Fruit fly (Drosophila melanogaster) whole organism, prepupa: ENCODE results near the gene CG42780.

Source experiments
- CG10631 ChIP-seq: fragments of 200-800 bp; sonication (Bioruptor generic); optimal IDR thresholded peaks from 2 replicates; lab custom pipeline; 2016; ENCODE audit warnings: missing biosample characterization, missing genetic modification characterization
- CG10669 ChIP-seq: fragments of 200-800 bp; sonication (Bioruptor generic); optimal IDR thresholded peaks from 3 replicates; lab custom pipeline; 2018; ENCODE audit warnings: missing biosample characterization, mild to moderate bottlenecking, missing genetic modification characterization, moderate library complexity
- CG11294 ChIP-seq: fragments of 200-800 bp; sonication (Bioruptor generic); IDR thresholded peaks from 2 replicates; pipeline ENCODE4 v1.3.6; 2022; ENCODE audit warnings: missing biosample characterization, missing genetic modification characterization
- CG11762 ChIP-seq: fragments of 200-800 bp; sonication (Bioruptor generic); optimal IDR thresholded peaks from 3 replicates; lab custom pipeline; 2016; ENCODE audit warnings: missing biosample characterization, missing genetic modification characterization; ENCODE audit not compliant: insufficient read depth
- CG15336 ChIP-seq: fragments of 200-800 bp; sonication (Bioruptor generic); IDR thresholded peaks from 2 replicates; pipeline ENCODE4 v1.3.6; 2022; ENCODE audit warnings: missing biosample characterization, missing genetic modification characterization
- CG16779 ChIP-seq: fragments of 200-800 bp; sonication (Bioruptor generic); optimal IDR thresholded peaks from 3 replicates; lab custom pipeline; 2017; ENCODE audit warnings: missing biosample characterization, mild to moderate bottlenecking, missing genetic modification characterization
- CG31627 ChIP-seq: fragments of 200-800 bp; sonication (Bioruptor generic); optimal IDR thresholded peaks from 3 replicates; lab custom pipeline; 2016; ENCODE audit warnings: missing biosample characterization, missing genetic modification characterization
- CG34406 ChIP-seq: fragments of 200-800 bp; sonication (Bioruptor generic); optimal IDR thresholded peaks from 3 replicates; lab custom pipeline; 2016; ENCODE audit warnings: missing biosample characterization, missing genetic modification characterization
- CG3919 ChIP-seq: fragments of 200-800 bp; sonication (Bioruptor generic); optimal IDR thresholded peaks from 3 replicates; lab custom pipeline; 2016; ENCODE audit warnings: missing biosample characterization, missing genetic modification characterization
- CG4318 ChIP-seq: fragments of 200-800 bp; sonication (Bioruptor generic); optimal IDR thresholded peaks from 3 replicates; lab custom pipeline; 2017; ENCODE audit warnings: missing biosample characterization, mild to moderate bottlenecking, missing genetic modification characterization
- CG6163 ChIP-seq: fragments of 200-800 bp; sonication (Bioruptor generic); IDR thresholded peaks from 3 replicates; pipeline ENCODE4 v1.3.6; 2022; ENCODE audit warnings: missing biosample characterization, missing genetic modification characterization
- CG6276 ChIP-seq: fragments of 200-800 bp; sonication (Bioruptor generic); optimal IDR thresholded peaks from 2 replicates; lab custom pipeline; 2017; ENCODE audit warnings: missing biosample characterization, mild to moderate bottlenecking, missing genetic modification characterization
- CG6808 ChIP-seq: fragments of 200-800 bp; sonication (Bioruptor generic); optimal IDR thresholded peaks from 3 replicates; lab custom pipeline; 2017; ENCODE audit warnings: missing biosample characterization, missing genetic modification characterization, mild to moderate bottlenecking, moderate library complexity, missing genetic modification reagents
- CG6854 ChIP-seq: fragments of 200-800 bp; sonication (Bioruptor generic); optimal IDR thresholded peaks from 2 replicates; lab custom pipeline; 2017; ENCODE audit warnings: missing biosample characterization, mild to moderate bottlenecking, missing genetic modification characterization
- CG8319 ChIP-seq: fragments of 200-800 bp; sonication (Bioruptor generic); optimal IDR thresholded peaks from 3 replicates; lab custom pipeline; 2016; ENCODE audit warnings: missing biosample characterization, missing genetic modification characterization
- CG9139 ChIP-seq: fragments of 200-800 bp; sonication (Bioruptor generic); optimal IDR thresholded peaks from 3 replicates; lab custom pipeline; 2017; ENCODE audit warnings: missing biosample characterization, mild to moderate bottlenecking, missing genetic modification characterization
- Eip75B ChIP-seq: fragments of 200-800 bp; sonication (Bioruptor generic); optimal IDR thresholded peaks from 3 replicates; lab custom pipeline; 2016; ENCODE audit warnings: missing biosample characterization, missing genetic modification characterization
- Eip78C ChIP-seq: fragments of 200-800 bp; sonication (Bioruptor generic); peaks from one replicate; lab custom pipeline; 2016; ENCODE audit warnings: missing biosample characterization, missing genetic modification characterization
- Eip93F ChIP-seq: fragments of 200-800 bp; sonication (Bioruptor generic); optimal IDR thresholded peaks from 2 replicates; lab custom pipeline; 2016; ENCODE audit warnings: missing biosample characterization, mild to moderate bottlenecking, missing genetic modification characterization
- Ets21C ChIP-seq: fragments of 200-800 bp; sonication (Bioruptor generic); optimal IDR thresholded peaks from 3 replicates; lab custom pipeline; 2016; ENCODE audit warnings: missing biosample characterization, missing genetic modification characterization
- Ets96B ChIP-seq: fragments of 200-800 bp; optimal IDR thresholded peaks from 2 replicates; lab custom pipeline; 2019; ENCODE audit warnings: missing biosample characterization, mild to moderate bottlenecking, missing genetic modification characterization, moderate library complexity
- Lpt ChIP-seq: fragments of 200-800 bp; sonication (Bioruptor generic); optimal IDR thresholded peaks from 3 replicates; lab custom pipeline; 2016; ENCODE audit warnings: missing biosample characterization, missing genetic modification characterization
- Met ChIP-seq: fragments of 200-800 bp; sonication (Bioruptor generic); optimal IDR thresholded peaks from 3 replicates; lab custom pipeline; 2016; ENCODE audit warnings: missing biosample characterization, missing genetic modification characterization
- OdsH ChIP-seq: fragments of 200-800 bp; sonication (Bioruptor generic); optimal IDR thresholded peaks from 3 replicates; lab custom pipeline; 2016; ENCODE audit warnings: missing biosample characterization, missing genetic modification characterization
- Smox ChIP-seq: fragments of 200-800 bp; sonication (Bioruptor generic); optimal IDR thresholded peaks from 3 replicates; lab custom pipeline; 2016; ENCODE audit warnings: missing biosample characterization, missing genetic modification characterization
- Sox102F ChIP-seq: fragments of 200-800 bp; sonication (Bioruptor generic); optimal IDR thresholded peaks from 2 replicates; lab custom pipeline; 2016; ENCODE audit warnings: missing biosample characterization, mild to moderate bottlenecking, missing genetic modification characterization
- Sox14 ChIP-seq: fragments of 200-800 bp; sonication (Bioruptor generic); optimal IDR thresholded peaks from 3 replicates; lab custom pipeline; 2016; ENCODE audit warnings: missing biosample characterization, missing genetic modification characterization
- Sox15 ChIP-seq: fragments of 200-800 bp; sonication (Bioruptor generic); optimal IDR thresholded peaks from 3 replicates; lab custom pipeline; 2016; ENCODE audit warnings: missing biosample characterization, missing genetic modification characterization
- achi ChIP-seq: fragments of 200-800 bp; sonication (Bioruptor generic); optimal IDR thresholded peaks from 3 replicates; lab custom pipeline; 2016; ENCODE audit warnings: missing biosample characterization, missing genetic modification characterization
- cyc ChIP-seq: fragments of 200-800 bp; sonication (Bioruptor generic); optimal IDR thresholded peaks from 3 replicates; lab custom pipeline; 2016; ENCODE audit warnings: missing biosample characterization, missing genetic modification characterization
- dac ChIP-seq: fragments of 200-800 bp; sonication (Bioruptor generic); optimal IDR thresholded peaks from 2 replicates; lab custom pipeline; 2017; ENCODE audit warnings: missing biosample characterization, mild to moderate bottlenecking, missing genetic modification characterization
- dsx ChIP-seq: fragments of 200-800 bp; optimal IDR thresholded peaks from 3 replicates; lab custom pipeline; 2019; ENCODE audit warnings: missing biosample characterization, mild to moderate bottlenecking, missing genetic modification characterization, moderate library complexity; ENCODE audit not compliant: poor library complexity, severe bottlenecking
- eg ChIP-seq: fragments of 200-800 bp; sonication (Bioruptor generic); IDR thresholded peaks from 3 replicates; pipeline ENCODE4 v1.3.6; 2022; ENCODE audit warnings: missing biosample characterization, missing genetic modification characterization
- esn ChIP-seq: fragments of 200-800 bp; sonication (Bioruptor generic); optimal IDR thresholded peaks from 2 replicates; lab custom pipeline; 2016; ENCODE audit warnings: missing biosample characterization, mild to moderate bottlenecking, missing genetic modification characterization, moderate library complexity
- fd59A ChIP-seq: fragments of 200-800 bp; sonication (Bioruptor generic); optimal IDR thresholded peaks from 2 replicates; lab custom pipeline; 2017; ENCODE audit warnings: missing biosample characterization, mild to moderate bottlenecking, missing genetic modification characterization, missing genetic modification reagents
- fkh ChIP-seq: fragments of 200-800 bp; sonication (Bioruptor generic); optimal IDR thresholded peaks from 3 replicates; lab custom pipeline; 2017; ENCODE audit warnings: missing biosample characterization, mild to moderate bottlenecking, missing genetic modification characterization, moderate library complexity
- lz ChIP-seq: fragments of 200-800 bp; sonication (Bioruptor generic); optimal IDR thresholded peaks from 3 replicates; lab custom pipeline; 2016; ENCODE audit warnings: missing biosample characterization, missing genetic modification characterization
- pdm3 ChIP-seq: fragments of 200-800 bp; sonication (Bioruptor generic); optimal IDR thresholded peaks from 3 replicates; lab custom pipeline; 2016; ENCODE audit warnings: missing biosample characterization, missing genetic modification characterization
- salr ChIP-seq, 2 experiments: fragments of 200-800 bp; sonication (Bioruptor generic); optimal IDR thresholded peaks; 3 replicates each; lab custom pipeline; 2016 to 2018; ENCODE audit warnings: missing biosample characterization in 2 of 2, missing genetic modification characterization in 2 of 2, mild to moderate bottlenecking in 1 of 2
- spab ChIP-seq: fragments of 200-800 bp; sonication (Bioruptor generic); optimal IDR thresholded peaks from 2 replicates; lab custom pipeline; 2017; ENCODE audit warnings: missing biosample characterization, mild to moderate bottlenecking, missing genetic modification characterization, missing genetic modification reagents
- svp ChIP-seq: fragments of 200-800 bp; sonication (Bioruptor generic); peaks from one replicate; lab custom pipeline; 2016; ENCODE audit warnings: missing biosample characterization, missing genetic modification characterization
- topi ChIP-seq: fragments of 200-800 bp; sonication (Bioruptor generic); optimal IDR thresholded peaks from 3 replicates; lab custom pipeline; 2016; ENCODE audit warnings: missing biosample characterization, missing genetic modification characterization

Gene CG42780

dm6 chrX:7338538-7338937 is 6.5 kb upstream of the CG42780 start (continued):
- TF ChIP-seq CG31627 (GFP tag; lab: Kevin White, UChicago): peak; percentile 32
- TF ChIP-seq Met (GFP tag; lab: Kevin White, UChicago): peak; percentile 34
- peak; percentile 4 for TF ChIP-seq Ets21C (GFP tag; lab: Kevin White, UChicago)
- TF ChIP-seq OdsH: peak; percentile 24
- TF ChIP-seq spab (GFP tag; lab: Kevin White, UChicago): no peak
- TF ChIP-seq Eip93F: no peak
- peak; percentile 88 for TF ChIP-seq Eip78C (GFP tag; lab: Kevin White, UChicago)
- no peak for TF ChIP-seq fd59A
- no peak for TF ChIP-seq Eip75B (GFP tag; lab: Kevin White, UChicago)
- TF ChIP-seq svp (GFP tag; lab: Kevin White, UChicago): peak; percentile 54
- TF ChIP-seq Smox (GFP tag; lab: Kevin White, UChicago): peak; percentile 28
- TF ChIP-seq CG4318 (GFP tag; lab: Kevin White, UChicago): peak; percentile 57
- no peak for TF ChIP-seq eg (GFP tag; lab: Robert Waterston, UW)
- peak; percentile 8 for TF ChIP-seq CG10631 (GFP tag; lab: Kevin White, UChicago)
- peak; percentile 46 for TF ChIP-seq topi
- peak; percentile 27 for TF ChIP-seq CG3919 (GFP tag; lab: Kevin White, UChicago)
- TF ChIP-seq Sox14 (GFP tag; lab: Kevin White, UChicago): peak; percentile 25
- no peak for TF ChIP-seq CG16779 (tag; lab: Kevin White, UChicago)
- no peak for TF ChIP-seq dac
- TF ChIP-seq CG8319 (GFP tag; lab: Kevin White, UChicago): no peak
- TF ChIP-seq pdm3 (GFP tag; lab: Kevin White, UChicago): peak; percentile 42

- TF ChIP-seq CG6163 (GFP tag; lab: Robert Waterston, UW) (0 out of 3 replicates have a peak, but pooled peaks have one; percentile 41), CG6854 (GFP tag; lab: Kevin White, UChicago) (no peak), CG10669 (GFP tag; lab: Kevin White, UChicago) (peak; percentile 26)
Observed at dm6 chrX:7337975-7338374, 6.0 kb upstream of the CG42780 start.

- TF ChIP-seq Sox102F (GFP tag; lab: Kevin White, UChicago) (peak; percentile 96), Ets21C (GFP tag; lab: Kevin White, UChicago) (peak; percentile 92), Lpt (GFP tag; lab: Kevin White, UChicago) (peak; percentile 94), Sox14 (GFP tag; lab: Kevin White, UChicago) (peak; percentile 97), CG34406 (GFP tag; lab: Kevin White, UChicago) (peak; percentile 94), CG8319 (GFP tag; lab: Kevin White, UChicago) (peak; percentile 92), dac (peak; percentile 91), Eip78C (GFP tag; lab: Kevin White, UChicago) (peak; percentile 99), cyc (GFP tag; lab: Kevin White, UChicago) (peak; percentile 95), CG6276 (GFP tag; lab: Kevin White, UChicago) (peak; percentile 94), CG10669 (GFP tag; lab: Kevin White, UChicago) (peak; percentile 97), svp (GFP tag; lab: Kevin White, UChicago) (peak; percentile 97), Ets96B (tag; lab: Kevin White, UChicago) (peak; percentile 97), CG11762 (peak; percentile 94), lz (GFP tag; lab: Kevin White, UChicago) (peak; percentile 96), CG10631 (GFP tag; lab: Kevin White, UChicago) (peak; percentile 97), CG4318 (GFP tag; lab: Kevin White, UChicago) (peak; percentile 89), CG11294 (GFP tag; lab: Robert Waterston, UW) (peak; percentile 83), CG6163 (GFP tag; lab: Robert Waterston, UW) (peak; percentile 97), CG6808 (GFP tag; lab: Kevin White, UChicago) (peak; percentile 94), dsx (GFP tag; lab: Kevin White, UChicago) (peak; percentile 95), fkh (GFP tag; lab: Kevin White, UChicago) (peak; percentile 91), pdm3 (GFP tag; lab: Kevin White, UChicago) (peak; percentile 96), OdsH (peak; percentile 96), Eip93F (peak; percentile 90), CG6854 (GFP tag; lab: Kevin White, UChicago) (peak; percentile 95), Met (GFP tag; lab: Kevin White, UChicago) (peak; percentile 96), Sox15 (GFP tag; lab: Kevin White, UChicago) (peak; percentile 91), achi (GFP tag; lab: Kevin White, UChicago) (peak; percentile 96), Eip75B (GFP tag; lab: Kevin White, UChicago) (peak; percentile 97), eg (GFP tag; lab: Robert Waterston, UW) (peak; percentile 95), CG3919 (GFP tag; lab: Kevin White, UChicago) (peak; percentile 96), CG15336 (peak; percentile 95), CG9139 (peak; percentile 93), esn (peak; percentile 96), salr (GFP tag; optimal IDR thresholded peaks at IDR 0.05; lab: Kevin White, UChicago) (peak; percentile 89 to 97)
Observed at dm6 chrX:7336962-7337844, 5.2 kb upstream of the CG42780 start, which contains the start of gene CBP. Gene CBP, plus strand, starts transcription at chrX:7337352.
